Fruit fly (Drosophila melanogaster) whole organism, embryonic: Measurements from ENCODE around the gene CG10550.
A peak's percentile ranks its signal among the peaks of the same experiment; 100 is the strongest.

Experiments
- Awh ChIP-seq: fragments of 200-800 bp; sonication (Bioruptor generic); IDR thresholded peaks from 2 replicates; pipeline ENCODE4, ENCODE4 v1.3.6; 2022; ENCODE audit warnings: missing biosample characterization, missing genetic modification characterization
- BEAF-32 ChIP-seq: fragments of 200-800 bp; sonication (Bioruptor generic); optimal IDR thresholded peaks from 3 replicates; lab custom pipeline; 2017; ENCODE audit warnings: missing biosample characterization, missing genetic modification characterization, mild to moderate bottlenecking, moderate library complexity, missing genetic modification reagents
- CG11093 ChIP-seq: fragments of 200-800 bp; sonication (Bioruptor generic); IDR thresholded peaks from 3 replicates; pipeline ENCODE4 v1.3.6; 2022; ENCODE audit warnings: missing biosample characterization, missing genetic modification characterization
- CG11696 ChIP-seq: fragments of 200-800 bp; sonication (Bioruptor generic); IDR thresholded peaks from 2 replicates; pipeline ENCODE4 v1.3.6; 2022; ENCODE audit warnings: missing biosample characterization, missing genetic modification characterization
- CG14050 ChIP-seq: fragments of 200-800 bp; sonication (Bioruptor generic); IDR thresholded peaks from 3 replicates; pipeline ENCODE4 v1.3.6; 2022; ENCODE audit warnings: missing biosample characterization, missing genetic modification characterization
- CG14710 ChIP-seq: fragments of 200-800 bp; sonication (Bioruptor generic); optimal IDR thresholded peaks from 3 replicates; lab custom pipeline; 2019; ENCODE audit warnings: missing biosample characterization, mild to moderate bottlenecking, missing genetic modification characterization, moderate library complexity
- CG1603 ChIP-seq: fragments of 200-800 bp; sonication (Bioruptor generic); optimal IDR thresholded peaks from 2 replicates; lab custom pipeline; 2019; ENCODE audit warnings: missing biosample characterization, mild to moderate bottlenecking, missing genetic modification characterization, moderate library complexity
- CG16813 ChIP-seq: fragments of 200-800 bp; sonication (Bioruptor generic); IDR thresholded peaks from 3 replicates; pipeline ENCODE4 v1.3.6; 2022; ENCODE audit warnings: missing biosample characterization, missing genetic modification characterization; ENCODE audit not compliant: partially characterized antibody
- CG17829 ChIP-seq: fragments of 200-800 bp; optimal IDR thresholded peaks from 2 replicates; lab custom pipeline; 2019; ENCODE audit warnings: missing biosample characterization, mild to moderate bottlenecking, missing genetic modification characterization, moderate library complexity
- CG2116 ChIP-seq: fragments of 200-800 bp; sonication (Bioruptor generic); optimal IDR thresholded peaks from 3 replicates; lab custom pipeline; 2018; ENCODE audit warnings: missing biosample characterization, mild to moderate bottlenecking, missing genetic modification characterization
- CG2120 ChIP-seq: fragments of 200-800 bp; sonication (Bioruptor generic); optimal IDR thresholded peaks from 3 replicates; lab custom pipeline; 2016; ENCODE audit warnings: missing biosample characterization, missing genetic modification characterization
- CG2202 ChIP-seq: fragments of 200-800 bp; sonication (Bioruptor generic); optimal IDR thresholded peaks from 2 replicates; lab custom pipeline; 2018; ENCODE audit warnings: missing biosample characterization, mild to moderate bottlenecking, missing genetic modification characterization
- CG2678 ChIP-seq: fragments of 200-800 bp; sonication (Bioruptor generic); optimal IDR thresholded peaks from 3 replicates; lab custom pipeline; 2019; ENCODE audit warnings: missing biosample characterization, mild to moderate bottlenecking, missing genetic modification characterization, moderate library complexity
- CG3163 ChIP-seq: fragments of 200-800 bp; sonication (Bioruptor generic); optimal IDR thresholded peaks from 3 replicates; lab custom pipeline; 2016; ENCODE audit warnings: missing biosample characterization, missing genetic modification characterization
- CG3726 ChIP-seq: fragments of 200-800 bp; sonication (Bioruptor generic); IDR thresholded peaks from 3 replicates; pipeline ENCODE4, ENCODE4 v1.3.6; 2022; ENCODE audit warnings: missing biosample characterization, missing genetic modification characterization
- CG4854 ChIP-seq: fragments of 200-800 bp; sonication (Bioruptor generic); optimal IDR thresholded peaks from 2 replicates; lab custom pipeline; 2016; ENCODE audit warnings: missing biosample characterization, missing genetic modification characterization, inconsistent platforms
- CG6765 ChIP-seq: fragments of 200-800 bp; sonication (Bioruptor generic); optimal IDR thresholded peaks from 3 replicates; lab custom pipeline; 2017; ENCODE audit warnings: missing biosample characterization, mild to moderate bottlenecking, missing genetic modification characterization
- CG7745 ChIP-seq: fragments of 200-800 bp; sonication (Bioruptor generic); optimal IDR thresholded peaks from 2 replicates; lab custom pipeline; 2018; ENCODE audit warnings: missing biosample characterization, mild to moderate bottlenecking, missing genetic modification characterization, moderate library complexity
- CG9215 ChIP-seq: fragments of 200-800 bp; sonication (Bioruptor generic); IDR thresholded peaks from 2 replicates; pipeline ENCODE4 v1.3.6; 2022; ENCODE audit warnings: missing biosample characterization, missing genetic modification characterization
- CG9876 ChIP-seq: fragments of 200-800 bp; sonication (Bioruptor generic); optimal IDR thresholded peaks from 2 replicates; lab custom pipeline; 2016; ENCODE audit warnings: missing biosample characterization, missing genetic modification characterization
- CTCF ChIP-seq: fragments of 200-800 bp; sonication (Bioruptor generic); optimal IDR thresholded peaks from 2 replicates; lab custom pipeline; 2017; ENCODE audit warnings: missing biosample characterization, mild to moderate bottlenecking, missing genetic modification characterization, moderate library complexity
- Dp ChIP-seq: fragments of 200-800 bp; sonication (Bioruptor generic); optimal IDR thresholded peaks from 2 replicates; lab custom pipeline; 2018; ENCODE audit warnings: missing biosample characterization, mild to moderate bottlenecking, missing genetic modification characterization, moderate library complexity
- Fer2 ChIP-seq: fragments of 200-800 bp; sonication (Bioruptor generic); optimal IDR thresholded peaks from 2 replicates; lab custom pipeline; 2018; ENCODE audit warnings: missing biosample characterization, mild to moderate bottlenecking, missing genetic modification characterization, moderate library complexity
- Hsf ChIP-seq: fragments of 200-800 bp; sonication (Bioruptor generic); optimal IDR thresholded peaks from 3 replicates; lab custom pipeline; 2016; ENCODE audit warnings: missing biosample characterization, missing genetic modification characterization
- Max ChIP-seq: fragments of 200-800 bp; sonication (Bioruptor generic); optimal IDR thresholded peaks from 2 replicates; lab custom pipeline; 2016; ENCODE audit warnings: missing biosample characterization, mild to moderate bottlenecking, missing genetic modification characterization
- Nf-YB ChIP-seq: fragments of 200-800 bp; sonication (Bioruptor generic); optimal IDR thresholded peaks from 3 replicates; lab custom pipeline; 2019; ENCODE audit warnings: missing biosample characterization, mild to moderate bottlenecking, missing genetic modification characterization, moderate library complexity
- NfI ChIP-seq: fragments of 200-800 bp; sonication (Bioruptor generic); optimal IDR thresholded peaks from 3 replicates; lab custom pipeline; 2018; ENCODE audit warnings: missing biosample characterization, mild to moderate bottlenecking, missing genetic modification characterization, moderate library complexity
- Six4 ChIP-seq: fragments of 200-800 bp; sonication (Bioruptor generic); optimal IDR thresholded peaks from 2 replicates; lab custom pipeline; 2016; ENCODE audit warnings: missing biosample characterization, missing genetic modification characterization
- Stat92E ChIP-seq, 3 experiments: fragments of >200 bp in 2 of 3; fragments of 200-800 bp in 1 of 3; sonication (Bioruptor generic) in 1 of 3; optimal IDR thresholded peaks; 2 replicates each; lab custom pipeline; 2017 to 2019; ENCODE audit warnings: missing biosample characterization in 3 of 3, missing genetic modification characterization in 3 of 3, mild to moderate bottlenecking in 1 of 3, moderate library complexity in 1 of 3
- ab ChIP-seq: fragments of 200-800 bp; sonication (Bioruptor generic); optimal IDR thresholded peaks from 2 replicates; lab custom pipeline; 2016; ENCODE audit warnings: missing biosample characterization, missing genetic modification characterization
- aop ChIP-seq: fragments of 200-800 bp; sonication (Bioruptor generic); IDR thresholded peaks from 2 replicates; pipeline ENCODE4 v1.3.6; 2022; ENCODE audit warnings: missing biosample characterization, missing genetic modification characterization
- chm ChIP-seq: fragments of 200-800 bp; sonication (Bioruptor generic); IDR thresholded peaks from 2 replicates; pipeline ENCODE4 v1.3.6; 2022; ENCODE audit warnings: missing biosample characterization, missing genetic modification characterization
- dati ChIP-seq: fragments of 200-800 bp; sonication (Bioruptor generic); IDR thresholded peaks from 2 replicates; pipeline ENCODE4 v1.3.6; 2022; ENCODE audit warnings: missing biosample characterization, missing genetic modification characterization
- emc ChIP-seq: fragments of 200-800 bp; sonication (Bioruptor generic); optimal IDR thresholded peaks from 2 replicates; lab custom pipeline; 2016; ENCODE audit warnings: missing biosample characterization, missing genetic modification characterization
- ems ChIP-seq: fragments of 200-800 bp; sonication (Bioruptor generic); optimal IDR thresholded peaks from 3 replicates; lab custom pipeline; 2016; ENCODE audit warnings: missing biosample characterization, missing genetic modification characterization
- exex ChIP-seq: fragments of 200-800 bp; sonication (Bioruptor generic); optimal IDR thresholded peaks from 4 replicates; lab custom pipeline; 2018; ENCODE audit warnings: missing biosample characterization, mild to moderate bottlenecking, missing genetic modification characterization, moderate library complexity
- fd102C ChIP-seq: fragments of 200-800 bp; sonication (Bioruptor generic); optimal IDR thresholded peaks from 2 replicates; lab custom pipeline; 2018; ENCODE audit warnings: missing biosample characterization, mild to moderate bottlenecking, missing genetic modification characterization, moderate library complexity
- gfzf ChIP-seq: fragments of 200-800 bp; sonication (Bioruptor generic); optimal IDR thresholded peaks from 2 replicates; lab custom pipeline; 2016; ENCODE audit warnings: missing biosample characterization, mild to moderate bottlenecking, missing genetic modification characterization, moderate library complexity
- gsb ChIP-seq: fragments of 200-800 bp; sonication (Bioruptor generic); IDR thresholded peaks from 2 replicates; pipeline ENCODE4 v1.3.6; 2022; ENCODE audit warnings: missing biosample characterization, missing genetic modification characterization
- hb ChIP-seq: fragments of 200-800 bp; sonication (Bioruptor generic); IDR thresholded peaks from 3 replicates; pipeline ENCODE4 v1.3.6; 2022; ENCODE audit warnings: missing biosample characterization, missing genetic modification characterization; ENCODE audit not compliant: partially characterized antibody
- her ChIP-seq: fragments of 200-800 bp; sonication (Bioruptor generic); optimal IDR thresholded peaks from 2 replicates; lab custom pipeline; 2016; ENCODE audit warnings: missing biosample characterization, missing genetic modification characterization
- ind ChIP-seq: fragments of 200-800 bp; sonication (Bioruptor generic); optimal IDR thresholded peaks from 3 replicates; lab custom pipeline; 2016; ENCODE audit warnings: missing biosample characterization, missing genetic modification characterization
- klu ChIP-seq: fragments of 200-800 bp; sonication (Bioruptor generic); IDR thresholded peaks from 2 replicates; pipeline ENCODE4 v1.3.6; 2022; ENCODE audit warnings: missing biosample characterization, missing genetic modification characterization
- lab ChIP-seq: fragments of 200-800 bp; sonication (Bioruptor generic); optimal IDR thresholded peaks from 3 replicates; lab custom pipeline; 2017; ENCODE audit warnings: missing biosample characterization, missing genetic modification characterization, mild to moderate bottlenecking, moderate library complexity, missing genetic modification reagents
- nerfin-2 ChIP-seq: fragments of 200-800 bp; sonication (Bioruptor generic); IDR thresholded peaks from 2 replicates; pipeline ENCODE4 v1.3.6; 2022; ENCODE audit warnings: missing biosample characterization, missing genetic modification characterization; ENCODE audit not compliant: partially characterized antibody
- onecut ChIP-seq: fragments of 200-800 bp; sonication (Bioruptor generic); IDR thresholded peaks from 2 replicates; pipeline ENCODE4 v1.3.6; 2022; ENCODE audit warnings: missing biosample characterization, missing genetic modification characterization
- pnt ChIP-seq: fragments of 200-800 bp; sonication (Bioruptor generic); optimal IDR thresholded peaks from 3 replicates; lab custom pipeline; 2016; ENCODE audit warnings: missing biosample characterization, missing genetic modification characterization
- scrt ChIP-seq: fragments of 200-800 bp; sonication (Bioruptor generic); optimal IDR thresholded peaks from 2 replicates; lab custom pipeline; 2018; ENCODE audit warnings: missing biosample characterization, mild to moderate bottlenecking, missing genetic modification characterization, moderate library complexity
- trem ChIP-seq: fragments of 200-800 bp; optimal IDR thresholded peaks from 3 replicates; lab custom pipeline; 2019; ENCODE audit warnings: missing biosample characterization, mild to moderate bottlenecking, missing genetic modification characterization, moderate library complexity
- zen ChIP-seq: fragments of 200-800 bp; sonication (Bioruptor generic); optimal IDR thresholded peaks from 3 replicates; lab custom pipeline; 2018; ENCODE audit warnings: missing biosample characterization, mild to moderate bottlenecking, missing genetic modification characterization, moderate library complexity
- zfh2 ChIP-seq: fragments of 200-800 bp; sonication (Bioruptor generic); optimal IDR thresholded peaks from 2 replicates; lab custom pipeline; 2016; ENCODE audit warnings: missing biosample characterization, missing genetic modification characterization

Gene CG10550

dm6 chr3R:25262322-25262761, 45.8 kb downstream of the CG10550 start, which contains the start of the genes Kdsr and CG11858 (continued):
- TF ChIP-seq Dp (GFP tag; lab: Kevin White, UChicago) (peak; percentile 11), CG16813 (no peak), onecut (GFP tag; lab: Robert Waterston, UW) (no peak; the same call in 1 of the 2 replicates), aop (GFP tag; lab: Robert Waterston, UW) (no peak), ind (GFP tag; lab: Kevin White, UChicago) (peak; percentile 66), CG2678 (tag; lab: Kevin White, UChicago) (no peak), Six4 (GFP tag; lab: Kevin White, UChicago) (no peak), Stat92E (GFP tag; optimal IDR thresholded peaks at IDR 0.05; lab: Kevin White, UChicago) (no peak), gfzf (peak; percentile 66), Awh (GFP tag; lab: Robert Waterston, UW) (no peak), Max (peak; percentile 72), CG1603 (tag; lab: Kevin White, UChicago) (peak; percentile 57), her (GFP tag; lab: Kevin White, UChicago) (peak; percentile 30), Hsf (GFP tag; lab: Kevin White, UChicago) (peak; percentile 70), CG6765 (no peak), CG4854 (GFP tag; lab: Kevin White, UChicago) (peak; percentile 55), zfh2 (GFP tag; lab: Kevin White, UChicago) (peak; percentile 71), hb (no peak), CG9215 (GFP tag; lab: Robert Waterston, UW) (peak; percentile 59), CG11093 (GFP tag; lab: Robert Waterston, UW) (peak; percentile 53; the same call in 1 of the 3 replicates), CG9876 (GFP tag; lab: Kevin White, UChicago) (no peak), gsb (no peak), BEAF-32 (GFP tag; lab: Kevin White, UChicago) (peak; percentile 52), CTCF (GFP tag; lab: Kevin White, UChicago) (no peak), dati (GFP tag; lab: Robert Waterston, UW) (no peak), trem (tag; lab: Kevin White, UChicago) (peak; percentile 38), scrt (GFP tag; lab: Kevin White, UChicago) (peak; percentile 33), CG2116 (GFP tag; lab: Kevin White, UChicago) (peak; percentile 63), zen (tag; lab: Kevin White, UChicago) (peak; percentile 51), CG11696 (GFP tag; lab: Robert Waterston, UW) (no peak), chm (0 out of 2 replicates have a peak, but pooled peaks have one; percentile 5), CG7745 (tag; lab: Kevin White, UChicago) (no peak), exex (tag; lab: Kevin White, UChicago) (peak; percentile 63), nerfin-2 (GFP tag; lab: Robert Waterston, UW) (no peak), NfI (GFP tag; lab: Kevin White, UChicago) (peak; percentile 40), fd102C (GFP tag; lab: Kevin White, UChicago) (no peak), CG14710 (peak; percentile 68), Fer2 (tag; lab: Kevin White, UChicago) (peak; percentile 21), CG2202 (peak; percentile 7), CG3726 (GFP tag; lab: Robert Waterston, UW) (no peak), CG2120 (GFP tag; lab: Kevin White, UChicago) (peak; percentile 82), Nf-YB (GFP tag; lab: Kevin White, UChicago) (peak; percentile 5), klu (GFP tag; lab: Robert Waterston, UW) (peak; percentile 38; the same call in 1 of the 2 replicates), ems (GFP tag; lab: Kevin White, UChicago) (peak; percentile 19), CG3163 (GFP tag; lab: Kevin White, UChicago) (peak; percentile 19), pnt (peak; percentile 21), emc (GFP tag; lab: Kevin White, UChicago) (no peak), CG14050 (GFP tag; lab: Robert Waterston, UW) (peak; percentile 52), ab (GFP tag; lab: Kevin White, UChicago) (no peak), CG17829 (tag; lab: Kevin White, UChicago) (peak; percentile 56), lab (GFP tag; lab: Kevin White, UChicago) (no peak)
